Fruit fly (Drosophila melanogaster) whole organism, embryonic: ENCODE results near the gene Usp30.

Experiments used
- Ada2b ChIP-seq: fragments of 200-800 bp; sonication (Bioruptor generic); IDR thresholded peaks from 2 replicates; pipeline ENCODE4 v1.3.6; 2022; ENCODE audit warnings: missing biosample characterization, missing genetic modification characterization
- Awh ChIP-seq: fragments of 200-800 bp; sonication (Bioruptor generic); IDR thresholded peaks from 2 replicates; pipeline ENCODE4, ENCODE4 v1.3.6; 2022; ENCODE audit warnings: missing biosample characterization, missing genetic modification characterization
- CG10543 ChIP-seq: fragments of 200-800 bp; sonication (Bioruptor generic); optimal IDR thresholded peaks from 3 replicates; lab custom pipeline; 2017; ENCODE audit warnings: missing biosample characterization, mild to moderate bottlenecking, missing genetic modification characterization, moderate library complexity
- CG10959 ChIP-seq: fragments of 200-800 bp; sonication (Bioruptor generic); IDR thresholded peaks from 2 replicates; pipeline ENCODE4 v1.3.6; 2022; ENCODE audit warnings: missing biosample characterization, missing genetic modification characterization
- CG11085 ChIP-seq: fragments of 200-800 bp; sonication (Bioruptor generic); IDR thresholded peaks from 2 replicates; pipeline ENCODE4 v1.3.6; 2022; ENCODE audit warnings: missing biosample characterization, missing genetic modification characterization
- CG11504 ChIP-seq: fragments of 200-800 bp; sonication (Bioruptor generic); optimal IDR thresholded peaks from 3 replicates; lab custom pipeline; 2019; ENCODE audit warnings: missing biosample characterization, mild to moderate bottlenecking, missing genetic modification characterization, moderate library complexity
- CG11695 ChIP-seq: fragments of 200-800 bp; sonication (Bioruptor generic); IDR thresholded peaks from 3 replicates; pipeline ENCODE4 v1.3.6; 2022; ENCODE audit warnings: missing biosample characterization, missing genetic modification characterization
- CG11696 ChIP-seq: fragments of 200-800 bp; sonication (Bioruptor generic); IDR thresholded peaks from 2 replicates; pipeline ENCODE4 v1.3.6; 2022; ENCODE audit warnings: missing biosample characterization, missing genetic modification characterization
- CG12219 ChIP-seq: fragments of 200-800 bp; sonication (Bioruptor generic); optimal IDR thresholded peaks from 3 replicates; lab custom pipeline; 2018; ENCODE audit warnings: missing biosample characterization, mild to moderate bottlenecking, missing genetic modification characterization
- CG12744 ChIP-seq: fragments of 200-800 bp; sonication (Bioruptor generic); optimal IDR thresholded peaks from 2 replicates; lab custom pipeline; 2016; ENCODE audit warnings: missing biosample characterization, missing genetic modification characterization
- CG13123 ChIP-seq: fragments of 200-800 bp; sonication (Bioruptor generic); optimal IDR thresholded peaks from 2 replicates; lab custom pipeline; 2016; ENCODE audit warnings: missing biosample characterization, missing genetic modification characterization
- CG13287 ChIP-seq: fragments of 200-800 bp; sonication (Bioruptor generic); IDR thresholded peaks from 2 replicates; pipeline ENCODE4 v1.3.6; 2022; ENCODE audit warnings: missing biosample characterization, missing genetic modification characterization; ENCODE audit not compliant: partially characterized antibody
- CG13775 ChIP-seq: fragments of 200-800 bp; sonication (Bioruptor generic); optimal IDR thresholded peaks from 3 replicates; lab custom pipeline; 2017; ENCODE audit warnings: missing biosample characterization, mild to moderate bottlenecking, missing genetic modification characterization
- CG14710 ChIP-seq: fragments of 200-800 bp; sonication (Bioruptor generic); optimal IDR thresholded peaks from 3 replicates; lab custom pipeline; 2019; ENCODE audit warnings: missing biosample characterization, mild to moderate bottlenecking, missing genetic modification characterization, moderate library complexity
- CG1603 ChIP-seq: fragments of 200-800 bp; sonication (Bioruptor generic); optimal IDR thresholded peaks from 2 replicates; lab custom pipeline; 2019; ENCODE audit warnings: missing biosample characterization, mild to moderate bottlenecking, missing genetic modification characterization, moderate library complexity
- CG16813 ChIP-seq: fragments of 200-800 bp; sonication (Bioruptor generic); IDR thresholded peaks from 3 replicates; pipeline ENCODE4 v1.3.6; 2022; ENCODE audit warnings: missing biosample characterization, missing genetic modification characterization; ENCODE audit not compliant: partially characterized antibody
- CG30020 ChIP-seq: fragments of 200-800 bp; optimal IDR thresholded peaks from 2 replicates; lab custom pipeline; 2019; ENCODE audit warnings: missing biosample characterization, mild to moderate bottlenecking, missing genetic modification characterization, moderate library complexity
- CG3163 ChIP-seq: fragments of 200-800 bp; sonication (Bioruptor generic); optimal IDR thresholded peaks from 3 replicates; lab custom pipeline; 2016; ENCODE audit warnings: missing biosample characterization, missing genetic modification characterization
- CG6175 ChIP-seq: fragments of 200-800 bp; sonication (Bioruptor generic); IDR thresholded peaks from 3 replicates; pipeline ENCODE4 v1.3.6; 2022; ENCODE audit warnings: missing biosample characterization, missing genetic modification characterization
- CG8089 ChIP-seq: fragments of 200-800 bp; sonication (Bioruptor generic); optimal IDR thresholded peaks from 3 replicates; lab custom pipeline; 2016; ENCODE audit warnings: missing biosample characterization, missing genetic modification characterization
- Dip2 ChIP-seq: fragments of 200-800 bp; sonication (Bioruptor generic); IDR thresholded peaks from 2 replicates; pipeline ENCODE4 v1.3.6; 2022; ENCODE audit warnings: missing biosample characterization, missing genetic modification characterization
- Dll ChIP-seq: fragments of 200-800 bp; sonication (Bioruptor generic); IDR thresholded peaks from 4 replicates; pipeline ENCODE4 v1.3.6; 2022; ENCODE audit warnings: missing biosample characterization, missing genetic modification characterization; ENCODE audit not compliant: partially characterized antibody
- Ets65A ChIP-seq: fragments of 200-800 bp; sonication (Bioruptor generic); peaks from one replicate; lab custom pipeline; 2016; ENCODE audit warnings: missing biosample characterization, missing genetic modification characterization
- GATAe ChIP-seq: fragments of 200-800 bp; sonication (Bioruptor generic); conservative IDR thresholded peaks from 2 replicates; pipeline ENCODE4 v1.3.6; 2022; ENCODE audit warnings: missing biosample characterization, missing genetic modification characterization
- Gsc ChIP-seq: fragments of 200-800 bp; sonication (Bioruptor generic); IDR thresholded peaks from 2 replicates; pipeline ENCODE4 v1.3.6; 2022; ENCODE audit warnings: missing biosample characterization, missing genetic modification characterization
- Gug ChIP-seq: fragments of 200-800 bp; sonication (Bioruptor generic); IDR thresholded peaks from 4 replicates; pipeline ENCODE4 v1.3.6; 2022; ENCODE audit warnings: missing biosample characterization, missing genetic modification characterization
- H2.0 ChIP-seq: fragments of 200-800 bp; sonication (Bioruptor generic); IDR thresholded peaks from 2 replicates; pipeline ENCODE4 v1.3.6; 2022; ENCODE audit warnings: missing biosample characterization, missing genetic modification characterization
- HLH4C ChIP-seq: fragments of 200-800 bp; sonication (Bioruptor generic); IDR thresholded peaks from 3 replicates; pipeline ENCODE4 v1.3.6; 2022; ENCODE audit warnings: missing biosample characterization, missing genetic modification characterization; ENCODE audit not compliant: partially characterized antibody
- Lpt ChIP-seq: fragments of >200 bp; optimal IDR thresholded peaks from 2 replicates; lab custom pipeline; 2018; ENCODE audit warnings: missing biosample characterization, missing genetic modification characterization
- Myb ChIP-seq: fragments of 200-800 bp; sonication (Bioruptor generic); optimal IDR thresholded peaks from 2 replicates; lab custom pipeline; 2016; ENCODE audit warnings: missing biosample characterization, missing genetic modification characterization
- Sin3A ChIP-seq: fragments of >200 bp; optimal IDR thresholded peaks from 2 replicates; lab custom pipeline; 2018
- Six4 ChIP-seq: fragments of 200-800 bp; sonication (Bioruptor generic); optimal IDR thresholded peaks from 2 replicates; lab custom pipeline; 2016; ENCODE audit warnings: missing biosample characterization, missing genetic modification characterization
- ara ChIP-seq: fragments of 200-800 bp; sonication (Bioruptor generic); IDR thresholded peaks from 2 replicates; pipeline ENCODE4 v1.3.6; 2022; ENCODE audit warnings: missing biosample characterization, missing genetic modification characterization
- bbx ChIP-seq: fragments of 200-800 bp; sonication (Bioruptor generic); IDR thresholded peaks from 2 replicates; pipeline ENCODE4 v1.3.6; 2022; ENCODE audit warnings: missing biosample characterization, missing genetic modification characterization; ENCODE audit not compliant: partially characterized antibody
- bcd ChIP-seq: fragments of 200-800 bp; sonication (Bioruptor generic); optimal IDR thresholded peaks from 2 replicates; lab custom pipeline; 2017; ENCODE audit warnings: missing biosample characterization, mild to moderate bottlenecking, missing genetic modification characterization
- btn ChIP-seq: fragments of 200-800 bp; sonication (Bioruptor generic); optimal IDR thresholded peaks from 2 replicates; lab custom pipeline; 2016; ENCODE audit warnings: missing biosample characterization, missing genetic modification characterization
- chif ChIP-seq, 2 experiments: fragments of 200-800 bp; sonication (Bioruptor generic); optimal IDR thresholded peaks; 3 replicates each; lab custom pipeline; 2016; ENCODE audit warnings: missing biosample characterization in 2 of 2, missing genetic modification characterization in 2 of 2
- da ChIP-seq: fragments of 200-800 bp; sonication (Bioruptor generic); optimal IDR thresholded peaks from 2 replicates; lab custom pipeline; 2016; ENCODE audit warnings: missing biosample characterization, missing genetic modification characterization
- fd3F ChIP-seq: fragments of 200-800 bp; sonication (Bioruptor generic); optimal IDR thresholded peaks from 2 replicates; lab custom pipeline; 2018; ENCODE audit warnings: missing biosample characterization, mild to moderate bottlenecking, missing genetic modification characterization, moderate library complexity
- hkb ChIP-seq, 2 experiments: fragments of 200-800 bp in 1 of 2; fragments of >200 bp in 1 of 2; sonication (Bioruptor generic) in 1 of 2; IDR thresholded peaks in 1 of 2; optimal IDR thresholded peaks in 1 of 2; 2 replicates each; pipeline versions ENCODE4 v1.3.6 to Lab custom; 2017 to 2022; ENCODE audit warnings: missing biosample characterization in 1 of 2, missing genetic modification characterization in 1 of 2
- klu ChIP-seq: fragments of 200-800 bp; sonication (Bioruptor generic); IDR thresholded peaks from 2 replicates; pipeline ENCODE4 v1.3.6; 2022; ENCODE audit warnings: missing biosample characterization, missing genetic modification characterization
- nerfin-2 ChIP-seq: fragments of 200-800 bp; sonication (Bioruptor generic); IDR thresholded peaks from 2 replicates; pipeline ENCODE4 v1.3.6; 2022; ENCODE audit warnings: missing biosample characterization, missing genetic modification characterization; ENCODE audit not compliant: partially characterized antibody
- odd ChIP-seq: fragments of 200-800 bp; sonication (Bioruptor generic); optimal IDR thresholded peaks from 2 replicates; lab custom pipeline; 2017; ENCODE audit warnings: missing biosample characterization, mild to moderate bottlenecking, missing genetic modification characterization
- phol ChIP-seq: fragments of 200-800 bp; sonication (Bioruptor generic); optimal IDR thresholded peaks from 3 replicates; lab custom pipeline; 2018; ENCODE audit warnings: missing biosample characterization, mild to moderate bottlenecking, missing genetic modification characterization, moderate library complexity
- sisA ChIP-seq: fragments of 200-800 bp; sonication (Bioruptor generic); IDR thresholded peaks from 2 replicates; pipeline ENCODE4 v1.3.6; 2022; ENCODE audit warnings: missing biosample characterization, missing genetic modification characterization
- slp2 ChIP-seq: fragments of 200-800 bp; sonication (Bioruptor generic); optimal IDR thresholded peaks from 2 replicates; lab custom pipeline; 2016; ENCODE audit warnings: missing biosample characterization, missing genetic modification characterization
- ttk ChIP-seq: fragments of 200-800 bp; sonication (Bioruptor generic); IDR thresholded peaks from 2 replicates; pipeline ENCODE4 v2.1.2; 2022; ENCODE audit warnings: missing biosample characterization, missing genetic modification characterization
- zf30C ChIP-seq: fragments of 200-800 bp; sonication (Bioruptor generic); optimal IDR thresholded peaks from 3 replicates; lab custom pipeline; 2018; ENCODE audit warnings: missing biosample characterization, mild to moderate bottlenecking, missing genetic modification characterization
- zfh2 ChIP-seq: fragments of 200-800 bp; sonication (Bioruptor generic); optimal IDR thresholded peaks from 2 replicates; lab custom pipeline; 2016; ENCODE audit warnings: missing biosample characterization, missing genetic modification characterization

Usp30 gene

DNA sequence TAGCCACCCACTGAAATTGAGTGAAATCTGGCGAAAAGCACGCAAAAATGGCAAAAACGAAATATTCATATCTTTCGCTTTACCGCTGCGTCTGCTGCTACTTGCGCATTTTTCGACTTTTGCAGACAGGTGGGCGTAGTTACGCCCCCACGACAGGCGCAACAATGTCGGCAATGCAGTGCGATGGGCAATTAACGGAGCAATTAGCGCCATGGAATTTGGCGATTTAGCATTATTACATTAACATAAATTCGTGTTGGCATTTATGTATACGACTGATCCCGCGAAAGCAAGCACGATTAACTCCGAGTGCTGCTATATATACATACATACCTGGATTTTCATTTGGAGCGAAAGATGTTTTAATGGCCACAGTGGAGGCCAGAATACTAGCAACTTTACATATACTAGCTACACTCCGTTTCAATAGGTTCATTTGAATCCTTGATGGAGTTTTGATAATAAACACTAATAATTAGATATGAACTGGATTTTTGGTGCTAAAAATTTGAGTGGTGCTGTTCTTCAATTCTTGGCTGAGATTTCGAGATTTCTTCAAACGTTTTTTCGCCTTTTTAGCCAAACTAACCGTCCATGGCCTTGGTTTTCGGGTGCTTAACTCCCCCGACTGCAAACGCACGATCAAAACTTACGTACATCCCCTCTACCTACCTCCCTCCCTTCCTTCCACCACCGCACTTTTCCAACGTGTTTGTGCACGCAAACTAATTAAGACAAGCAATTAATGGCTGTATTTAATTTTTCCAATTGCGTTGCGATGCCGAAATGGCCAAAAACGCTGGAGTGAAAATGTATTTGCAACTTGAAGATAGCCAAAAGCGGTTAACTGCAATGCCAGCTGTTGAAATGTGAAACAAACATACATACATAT is 17.5 kb upstream of the Usp30 start (continued):
- TF ChIP-seq klu (no peak), Dll (GFP tag; lab: Robert Waterston, UW) (no peak), zf30C (GFP tag; lab: Kevin White, UChicago) (no peak), HLH4C (GFP tag; lab: Robert Waterston, UW) (no peak), CG10959 (GFP tag; lab: Robert Waterston, UW) (0 out of 2 replicates have a peak, but pooled peaks have one; percentile 10), Dip2 (GFP tag; lab: Robert Waterston, UW) (no peak), Six4 (GFP tag; lab: Kevin White, UChicago) (no peak), slp2 (GFP tag; lab: Kevin White, UChicago) (no peak), CG10543 (GFP tag; lab: Kevin White, UChicago) (no peak), fd3F (GFP tag; lab: Kevin White, UChicago) (no peak), H2.0 (GFP tag; lab: Robert Waterston, UW) (peak; percentile 33; the same call in 1 of the 2 replicates), phol (tag; lab: Kevin White, UChicago) (peak; percentile 34), Awh (0 out of 2 replicates have a peak, but pooled peaks have one; percentile 28), CG1603 (tag; lab: Kevin White, UChicago) (peak; percentile 64), CG11504 (tag; lab: Kevin White, UChicago) (peak; percentile 44), ttk (GFP tag; lab: Robert Waterston, UW) (0 out of 2 replicates have a peak, but pooled peaks have one; percentile 33), CG6175 (no peak), CG12219 (no peak), Ada2b (GFP tag; lab: Robert Waterston, UW) (0 out of 2 replicates have a peak, but pooled peaks have one; percentile 4), Myb (no peak), Ets65A (GFP tag; lab: Kevin White, UChicago) (peak; percentile 75), sisA (peak; percentile 52), CG13287 (GFP tag; lab: Robert Waterston, UW) (no peak), bbx (GFP tag; lab: Robert Waterston, UW) (no peak), zfh2 (GFP tag; lab: Kevin White, UChicago) (no peak), nerfin-2 (GFP tag; lab: Robert Waterston, UW) (no peak), CG16813 (no peak), Gug (no peak), btn (GFP tag; lab: Kevin White, UChicago) (no peak), CG12744 (GFP tag; lab: Kevin White, UChicago) (no peak), ara (GFP tag; lab: Robert Waterston, UW) (peak; percentile 44; the same call in 1 of the 2 replicates), da (GFP tag; lab: Kevin White, UChicago) (no peak), CG13775 (no peak), Gsc (GFP tag; lab: Robert Waterston, UW) (no peak), hkb (optimal IDR thresholded peaks at IDR 0.05; lab: Kevin White, UChicago) (no peak), hkb (GFP tag; IDR thresholded peaks at IDR 0.05; lab: Robert Waterston, UW) (peak; percentile 28; the same call in 1 of the 2 replicates), CG11696 (peak; percentile 86), CG8089 (no peak), CG30020 (no peak), bcd (GFP tag; lab: Kevin White, UChicago) (peak; percentile 16), CG11085 (no peak; the same call in 1 of the 2 replicates), Lpt (GFP tag; lab: Kevin White, UChicago) (no peak), odd (no peak), Sin3A (lab: Kevin White, UChicago) (no peak), CG11695 (GFP tag; lab: Robert Waterston, UW) (peak; percentile 47; the same call in 1 of the 3 replicates), CG14710 (tag; lab: Kevin White, UChicago) (no peak), GATAe (no peak), CG13123 (GFP tag; lab: Kevin White, UChicago) (no peak), CG3163 (GFP tag; lab: Kevin White, UChicago) (no peak), chif (GFP tag; optimal IDR thresholded peaks at IDR 0.05; lab: Kevin White, UChicago) (peak in 1 of 2 experiments; percentile 28)
